Worm (Caenorhabditis elegans): ENCODE data around the gene pitr-3.

DNA sequence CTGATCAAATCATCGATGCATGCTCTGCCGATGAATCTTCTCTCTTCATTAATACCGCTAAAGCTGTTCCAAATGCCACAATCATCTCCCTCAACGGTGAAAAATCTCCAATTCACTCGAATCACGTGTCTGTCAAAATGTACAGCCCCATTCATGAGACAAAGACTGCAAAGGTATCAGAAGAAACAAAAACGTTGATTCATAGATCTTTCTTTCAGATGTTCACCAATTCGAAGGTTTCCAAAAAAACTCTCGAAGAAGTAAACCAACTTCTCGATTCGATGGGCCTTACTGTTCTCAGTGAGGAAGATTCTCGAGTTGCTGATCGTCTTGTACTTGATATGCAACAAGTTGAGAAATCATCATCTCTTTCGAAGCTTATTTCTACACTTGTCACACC lies 44.5 kb downstream of the pitr-3 start:
- TF ChIP-seq him-1 (tag; optimal IDR thresholded peaks at IDR 0.05), result no peak
- TF ChIP-seq W03F9.2 (tag; optimal IDR thresholded peaks at IDR 0.05), result no peak
- no peak for TF ChIP-seq dao-5 (tag; optimal IDR thresholded peaks at IDR 0.05)
